Fruit fly (Drosophila melanogaster): ENCODE measurements around the gene Unc-115a.

- no peak for TF ChIP-seq psq (optimal IDR thresholded peaks at IDR 0.05)
- no peak for TF ChIP-seq EcR (GFP tag; optimal IDR thresholded peaks at IDR 0.05)
Measured at dm6 chr3R:9679746-9680145, 25.5 kb downstream of the Unc-115a start, which contains the start of gene nmdyn-D7.
